Fruit fly (Drosophila melanogaster) whole organism, embryonic: Measurements from ENCODE around the gene CG18577.

Experiments used
- Aef1 ChIP-seq: fragments of 200-800 bp; sonication (Bioruptor generic); IDR thresholded peaks from 3 replicates; pipeline ENCODE4 v1.3.6; 2022; ENCODE audit warnings: missing biosample characterization, missing genetic modification characterization
- CG10209 ChIP-seq: fragments of 200-800 bp; sonication (Bioruptor generic); optimal IDR thresholded peaks from 3 replicates; lab custom pipeline; 2017; ENCODE audit warnings: missing biosample characterization, mild to moderate bottlenecking, missing genetic modification characterization, missing genetic modification reagents
- CG10274 ChIP-seq: fragments of 200-800 bp; sonication (Bioruptor generic); optimal IDR thresholded peaks from 3 replicates; lab custom pipeline; 2017; ENCODE audit warnings: missing biosample characterization, mild to moderate bottlenecking, missing genetic modification characterization
- CG10431 ChIP-seq: fragments of 200-800 bp; sonication (Bioruptor generic); optimal IDR thresholded peaks from 3 replicates; lab custom pipeline; 2018; ENCODE audit warnings: missing biosample characterization, mild to moderate bottlenecking, missing genetic modification characterization
- CG10979 ChIP-seq: fragments of 200-800 bp; sonication (Bioruptor generic); optimal IDR thresholded peaks from 2 replicates; lab custom pipeline; 2018; ENCODE audit warnings: missing biosample characterization, mild to moderate bottlenecking, missing genetic modification characterization, moderate library complexity
- CG11247 ChIP-seq: fragments of 200-800 bp; sonication (Bioruptor generic); IDR thresholded peaks from 2 replicates; pipeline ENCODE4 v1.3.6; 2022; ENCODE audit warnings: missing biosample characterization, missing genetic modification characterization
- CG12769 ChIP-seq: fragments of 200-800 bp; sonication (Bioruptor generic); optimal IDR thresholded peaks from 2 replicates; lab custom pipeline; 2019; ENCODE audit warnings: missing biosample characterization, mild to moderate bottlenecking, missing genetic modification characterization, moderate library complexity
- CG13296 ChIP-seq: fragments of 200-800 bp; sonication (Bioruptor generic); optimal IDR thresholded peaks from 3 replicates; lab custom pipeline; 2018; ENCODE audit warnings: missing biosample characterization, mild to moderate bottlenecking, missing genetic modification characterization
- CG15601 ChIP-seq: fragments of 200-800 bp; sonication (Bioruptor generic); optimal IDR thresholded peaks from 3 replicates; lab custom pipeline; 2019; ENCODE audit warnings: missing biosample characterization, mild to moderate bottlenecking, missing genetic modification characterization, moderate library complexity
- CG1832 ChIP-seq: fragments of 200-800 bp; sonication (Bioruptor generic); optimal IDR thresholded peaks from 2 replicates; lab custom pipeline; 2017; ENCODE audit warnings: missing biosample characterization, mild to moderate bottlenecking, missing genetic modification characterization, inconsistent platforms
- CG2116 ChIP-seq: fragments of 200-800 bp; sonication (Bioruptor generic); optimal IDR thresholded peaks from 3 replicates; lab custom pipeline; 2018; ENCODE audit warnings: missing biosample characterization, mild to moderate bottlenecking, missing genetic modification characterization
- CG30020 ChIP-seq: fragments of 200-800 bp; optimal IDR thresholded peaks from 2 replicates; lab custom pipeline; 2019; ENCODE audit warnings: missing biosample characterization, mild to moderate bottlenecking, missing genetic modification characterization, moderate library complexity
- CG3407 ChIP-seq: fragments of 200-800 bp; sonication (Bioruptor generic); optimal IDR thresholded peaks from 2 replicates; lab custom pipeline; 2018; ENCODE audit warnings: missing biosample characterization, mild to moderate bottlenecking, missing genetic modification characterization
- CG3847 ChIP-seq: fragments of 200-800 bp; sonication (Bioruptor generic); IDR thresholded peaks from 2 replicates; pipeline ENCODE4 v1.3.6; 2022; ENCODE audit warnings: missing biosample characterization, missing genetic modification characterization
- CG43689 ChIP-seq: fragments of 200-800 bp; sonication (Bioruptor generic); IDR thresholded peaks from 2 replicates; pipeline ENCODE4 v1.3.6; 2022; ENCODE audit warnings: missing biosample characterization, missing genetic modification characterization
- CG6683 ChIP-seq: fragments of 200-800 bp; sonication (Bioruptor generic); optimal IDR thresholded peaks from 2 replicates; lab custom pipeline; 2017; ENCODE audit warnings: missing biosample characterization, mild to moderate bottlenecking, missing genetic modification characterization, missing genetic modification reagents
- CG6765 ChIP-seq: fragments of 200-800 bp; sonication (Bioruptor generic); optimal IDR thresholded peaks from 3 replicates; lab custom pipeline; 2017; ENCODE audit warnings: missing biosample characterization, mild to moderate bottlenecking, missing genetic modification characterization
- CG7372 ChIP-seq: fragments of 200-800 bp; sonication (Bioruptor generic); IDR thresholded peaks from 2 replicates; pipeline ENCODE4 v1.3.6; 2022; ENCODE audit warnings: missing biosample characterization, missing genetic modification characterization
- CG7556 ChIP-seq: fragments of 200-800 bp; sonication (Bioruptor generic); optimal IDR thresholded peaks from 2 replicates; lab custom pipeline; 2017; ENCODE audit warnings: missing biosample characterization, mild to moderate bottlenecking, missing genetic modification characterization
- CG9215 ChIP-seq: fragments of 200-800 bp; sonication (Bioruptor generic); IDR thresholded peaks from 2 replicates; pipeline ENCODE4 v1.3.6; 2022; ENCODE audit warnings: missing biosample characterization, missing genetic modification characterization
- Elba2 ChIP-seq: fragments of 200-800 bp; sonication (Bioruptor generic); optimal IDR thresholded peaks from 3 replicates; lab custom pipeline; 2016; ENCODE audit warnings: missing biosample characterization, missing genetic modification characterization
- Fer3 ChIP-seq: fragments of 200-800 bp; sonication (Bioruptor generic); optimal IDR thresholded peaks from 2 replicates; lab custom pipeline; 2018; ENCODE audit warnings: missing biosample characterization, mild to moderate bottlenecking, missing genetic modification characterization, moderate library complexity
- Hey ChIP-seq: fragments of 200-800 bp; sonication (Bioruptor generic); optimal IDR thresholded peaks from 3 replicates; lab custom pipeline; 2018; ENCODE audit warnings: missing biosample characterization, mild to moderate bottlenecking, missing genetic modification characterization
- Max ChIP-seq: fragments of 200-800 bp; sonication (Bioruptor generic); optimal IDR thresholded peaks from 2 replicates; lab custom pipeline; 2016; ENCODE audit warnings: missing biosample characterization, mild to moderate bottlenecking, missing genetic modification characterization
- Ptx1 ChIP-seq: fragments of 200-800 bp; sonication (Bioruptor generic); IDR thresholded peaks from 2 replicates; pipeline ENCODE4 v1.3.6; 2022; ENCODE audit warnings: missing biosample characterization, missing genetic modification characterization
- Ssrp ChIP-seq: fragments of 200-800 bp; sonication (Bioruptor generic); optimal IDR thresholded peaks from 2 replicates; lab custom pipeline; 2018; ENCODE audit warnings: missing biosample characterization, mild to moderate bottlenecking, missing genetic modification characterization, moderate library complexity
- Trl ChIP-seq, 3 experiments: fragments of >200 bp in 2 of 3; fragments of 200-800 bp in 1 of 3; sonication (Bioruptor generic) in 1 of 3; optimal IDR thresholded peaks; 2 replicates in 1 of 3; 3 replicates in 2 of 3; lab custom pipeline; 2016 to 2017; ENCODE audit warnings: missing biosample characterization in 1 of 3, missing genetic modification characterization in 1 of 3
- aop ChIP-seq: fragments of 200-800 bp; sonication (Bioruptor generic); IDR thresholded peaks from 2 replicates; pipeline ENCODE4 v1.3.6; 2022; ENCODE audit warnings: missing biosample characterization, missing genetic modification characterization
- ato ChIP-seq: fragments of 200-800 bp; sonication (Bioruptor generic); IDR thresholded peaks from 2 replicates; pipeline ENCODE4 v1.3.6; 2022; ENCODE audit warnings: missing biosample characterization, missing genetic modification characterization; ENCODE audit not compliant: partially characterized antibody
- bcd ChIP-seq: fragments of 200-800 bp; sonication (Bioruptor generic); optimal IDR thresholded peaks from 2 replicates; lab custom pipeline; 2017; ENCODE audit warnings: missing biosample characterization, mild to moderate bottlenecking, missing genetic modification characterization
- btn ChIP-seq: fragments of 200-800 bp; sonication (Bioruptor generic); optimal IDR thresholded peaks from 2 replicates; lab custom pipeline; 2016; ENCODE audit warnings: missing biosample characterization, missing genetic modification characterization
- cas ChIP-seq: fragments of 200-800 bp; sonication (Bioruptor generic); IDR thresholded peaks from 2 replicates; pipeline ENCODE4 v1.3.6; 2022; ENCODE audit warnings: missing biosample characterization, missing genetic modification characterization
- cato ChIP-seq: fragments of 200-800 bp; sonication (Bioruptor generic); optimal IDR thresholded peaks from 2 replicates; lab custom pipeline; 2016; ENCODE audit warnings: missing biosample characterization, missing genetic modification characterization, borderline replicate concordance
- corto ChIP-seq: fragments of 200-800 bp; sonication (Bioruptor generic); optimal IDR thresholded peaks from 2 replicates; lab custom pipeline; 2016; ENCODE audit warnings: missing biosample characterization, mild to moderate bottlenecking, missing genetic modification characterization, moderate library complexity
- crol ChIP-seq: fragments of 200-800 bp; sonication (Bioruptor generic); IDR thresholded peaks from 2 replicates; pipeline ENCODE4 v1.3.6; 2022; ENCODE audit warnings: missing biosample characterization, missing genetic modification characterization
- dati ChIP-seq: fragments of 200-800 bp; sonication (Bioruptor generic); IDR thresholded peaks from 2 replicates; pipeline ENCODE4 v1.3.6; 2022; ENCODE audit warnings: missing biosample characterization, missing genetic modification characterization
- exex ChIP-seq: fragments of 200-800 bp; sonication (Bioruptor generic); optimal IDR thresholded peaks from 4 replicates; lab custom pipeline; 2018; ENCODE audit warnings: missing biosample characterization, mild to moderate bottlenecking, missing genetic modification characterization, moderate library complexity
- fu2 ChIP-seq: fragments of 200-800 bp; sonication (Bioruptor generic); optimal IDR thresholded peaks from 2 replicates; lab custom pipeline; 2016; ENCODE audit warnings: missing biosample characterization, missing genetic modification characterization
- grn ChIP-seq: fragments of 200-800 bp; sonication (Bioruptor generic); optimal IDR thresholded peaks from 3 replicates; lab custom pipeline; 2017; ENCODE audit warnings: missing biosample characterization, missing genetic modification characterization
- kah ChIP-seq: fragments of 200-800 bp; sonication (Bioruptor generic); optimal IDR thresholded peaks from 2 replicates; lab custom pipeline; 2018; ENCODE audit warnings: missing biosample characterization, mild to moderate bottlenecking, missing genetic modification characterization
- kay ChIP-seq: fragments of 200-800 bp; sonication (Bioruptor generic); optimal IDR thresholded peaks from 2 replicates; lab custom pipeline; 2016; ENCODE audit warnings: missing biosample characterization, missing genetic modification characterization
- mam ChIP-seq: fragments of 200-800 bp; sonication (Bioruptor generic); optimal IDR thresholded peaks from 3 replicates; lab custom pipeline; 2016; ENCODE audit warnings: missing biosample characterization, missing genetic modification characterization
- nerfin-1 ChIP-seq: fragments of 200-800 bp; sonication (Bioruptor generic); optimal IDR thresholded peaks from 3 replicates; lab custom pipeline; 2019; ENCODE audit warnings: missing biosample characterization, mild to moderate bottlenecking, missing genetic modification characterization, moderate library complexity
- pb ChIP-seq: fragments of 200-800 bp; sonication (Bioruptor generic); optimal IDR thresholded peaks from 3 replicates; lab custom pipeline; 2016; ENCODE audit warnings: missing biosample characterization, missing genetic modification characterization
- psq ChIP-seq: fragments of 200-800 bp; sonication (Bioruptor generic); optimal IDR thresholded peaks from 2 replicates; lab custom pipeline; 2017; ENCODE audit warnings: missing biosample characterization, missing genetic modification characterization
- slp2 ChIP-seq: fragments of 200-800 bp; sonication (Bioruptor generic); optimal IDR thresholded peaks from 2 replicates; lab custom pipeline; 2016; ENCODE audit warnings: missing biosample characterization, missing genetic modification characterization
- so ChIP-seq: fragments of 200-800 bp; sonication (Bioruptor generic); IDR thresholded peaks from 3 replicates; pipeline ENCODE4 v1.3.6; 2022; ENCODE audit warnings: missing biosample characterization, missing genetic modification characterization
- tap ChIP-seq: fragments of 200-800 bp; optimal IDR thresholded peaks from 3 replicates; lab custom pipeline; 2019; ENCODE audit warnings: missing biosample characterization, mild to moderate bottlenecking, missing genetic modification characterization, moderate library complexity
- tna ChIP-seq: fragments of 200-800 bp; sonication (Bioruptor generic); IDR thresholded peaks from 2 replicates; pipeline ENCODE4 v1.3.6; 2022; ENCODE audit warnings: missing biosample characterization, missing genetic modification characterization; ENCODE audit not compliant: partially characterized antibody
- unc-4 ChIP-seq: fragments of 200-800 bp; sonication (Bioruptor generic); IDR thresholded peaks from 2 replicates; pipeline ENCODE4 v1.3.6; 2022; ENCODE audit warnings: missing biosample characterization, missing genetic modification characterization; ENCODE audit not compliant: partially characterized antibody

CG18577 gene

DNA sequence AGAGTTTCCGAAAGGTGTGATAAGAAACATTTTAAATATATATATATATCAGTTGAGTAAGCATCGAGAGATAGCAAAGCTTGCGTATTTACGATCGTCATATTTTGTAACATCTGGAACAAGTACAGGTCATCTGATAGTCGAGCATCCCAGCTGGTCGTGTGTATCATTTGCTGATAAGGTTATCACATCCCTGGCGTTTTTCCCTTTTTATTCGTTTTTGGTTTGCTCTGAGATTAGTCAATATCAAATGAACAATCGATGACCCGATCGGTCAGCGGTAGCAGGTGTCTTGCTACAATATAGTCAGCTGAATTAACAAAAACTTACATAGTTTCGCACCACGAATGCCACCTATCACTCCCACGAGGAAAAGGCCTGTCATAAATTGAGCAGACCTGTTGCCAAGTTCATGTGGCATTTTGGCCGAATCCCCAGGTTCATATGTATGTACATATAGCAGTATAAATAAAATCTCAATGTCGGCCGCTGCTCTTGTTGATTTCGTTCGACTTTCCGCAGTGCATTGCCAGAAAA lies 5.1 kb downstream of the CG18577 start (continued):
- TF ChIP-seq tna (GFP tag; lab: Robert Waterston, UW): no peak
- peak; percentile 51 for TF ChIP-seq CG7556
- peak; percentile 38 for TF ChIP-seq mam (GFP tag; lab: Kevin White, UChicago)
- no peak for TF ChIP-seq CG13296
- TF ChIP-seq CG10274: peak; percentile 13
- no peak for TF ChIP-seq CG7372 (GFP tag; lab: Robert Waterston, UW)
- TF ChIP-seq fu2: no peak
- peak; percentile 63 for TF ChIP-seq Fer3 (tag; lab: Kevin White, UChicago)
- no peak for TF ChIP-seq Elba2
- TF ChIP-seq crol (GFP tag; lab: Robert Waterston, UW): no peak
- TF ChIP-seq CG2116: peak; percentile 14
- peak; percentile 47 for TF ChIP-seq tap (tag; lab: Kevin White, UChicago)
- TF ChIP-seq CG3847: peak; percentile 40
- TF ChIP-seq unc-4: no peak
- no peak for TF ChIP-seq CG30020 (tag; lab: Kevin White, UChicago)
- peak; percentile 55 for TF ChIP-seq CG10209 (GFP tag; lab: Kevin White, UChicago)
- TF ChIP-seq CG3407 (GFP tag; lab: Kevin White, UChicago): peak; percentile 25
- peak; percentile 18 for TF ChIP-seq CG10979
- TF ChIP-seq dati (GFP tag; lab: Robert Waterston, UW): no peak
- TF ChIP-seq CG1832: no peak
- TF ChIP-seq grn (GFP tag; lab: Kevin White, UChicago): peak; percentile 4
- peak; percentile 56 for TF ChIP-seq Max (GFP tag; lab: Kevin White, UChicago)
- TF ChIP-seq btn: no peak
- peak; percentile 65 for TF ChIP-seq exex
- TF ChIP-seq nerfin-1: no peak
- TF ChIP-seq CG10431: no peak
- no peak for TF ChIP-seq so (GFP tag; lab: Robert Waterston, UW)
- TF ChIP-seq Trl (optimal IDR thresholded peaks at IDR 0.05; lab: Kevin White, UChicago): no peak
- TF ChIP-seq Trl (GFP tag; optimal IDR thresholded peaks at IDR 0.05; lab: Kevin White, UChicago): no peak
- TF ChIP-seq ato: no peak
- TF ChIP-seq CG11247 (GFP tag; lab: Robert Waterston, UW): peak; percentile 57
- TF ChIP-seq CG15601 (tag; lab: Kevin White, UChicago): no peak
- no peak for TF ChIP-seq CG6683 (GFP tag; lab: Kevin White, UChicago)
- TF ChIP-seq aop (GFP tag; lab: Robert Waterston, UW): no peak
- peak; percentile 41; the same call in 1 of the 2 replicates for TF ChIP-seq CG9215
- no peak for TF ChIP-seq Hey (tag; lab: Kevin White, UChicago)
- no peak for TF ChIP-seq kah (GFP tag; lab: Kevin White, UChicago)
- no peak for TF ChIP-seq cas (GFP tag; lab: Robert Waterston, UW)
- peak; percentile 53 for TF ChIP-seq kay
- peak; percentile 27 for TF ChIP-seq Ssrp (tag; lab: Kevin White, UChicago)
- TF ChIP-seq bcd: peak; percentile 58
- no peak for TF ChIP-seq CG6765 (GFP tag; lab: Kevin White, UChicago)
- TF ChIP-seq Aef1: peak; percentile 52
- 0 out of 2 replicates have a peak, but pooled peaks have one; percentile 33 for TF ChIP-seq CG43689
- no peak for TF ChIP-seq cato (GFP tag; lab: Kevin White, UChicago)
- peak; percentile 76 for TF ChIP-seq corto
- TF ChIP-seq CG12769: peak; percentile 48
- TF ChIP-seq slp2 (GFP tag; lab: Kevin White, UChicago): no peak
- TF ChIP-seq psq (GFP tag; lab: Kevin White, UChicago): no peak
- TF ChIP-seq Ptx1: peak; percentile 66
- no peak for TF ChIP-seq pb (GFP tag; lab: Kevin White, UChicago)
